Fruit fly (Drosophila melanogaster) whole organism: ENCODE results near the gene CG1146.
A peak's percentile ranks its signal among the peaks of the same experiment; 100 is the strongest.

Experiments used
- pan ChIP-seq: fragments of >200 bp; optimal IDR thresholded peaks from 2 replicates; lab custom pipeline; 2017
- psq ChIP-seq: fragments of >200 bp; optimal IDR thresholded peaks from 2 replicates; lab custom pipeline; 2017
- usp ChIP-seq: fragments of >200 bp; optimal IDR thresholded peaks from 2 replicates; lab custom pipeline; 2017; ENCODE audit warnings: missing biosample characterization, missing genetic modification characterization, mixed read lengths

dm6 chr3L:2472302-2473016, 16.1 kb upstream of the CG1146 start:
- TF ChIP-seq usp (GFP tag; lab: Kevin White, UChicago) (no peak), pan (lab: Kevin White, UChicago) (peak; percentile 68), psq (lab: Kevin White, UChicago) (no peak)
